Worm (Caenorhabditis elegans): ENCODE measurements around the gene hrpk-2.

DNA sequence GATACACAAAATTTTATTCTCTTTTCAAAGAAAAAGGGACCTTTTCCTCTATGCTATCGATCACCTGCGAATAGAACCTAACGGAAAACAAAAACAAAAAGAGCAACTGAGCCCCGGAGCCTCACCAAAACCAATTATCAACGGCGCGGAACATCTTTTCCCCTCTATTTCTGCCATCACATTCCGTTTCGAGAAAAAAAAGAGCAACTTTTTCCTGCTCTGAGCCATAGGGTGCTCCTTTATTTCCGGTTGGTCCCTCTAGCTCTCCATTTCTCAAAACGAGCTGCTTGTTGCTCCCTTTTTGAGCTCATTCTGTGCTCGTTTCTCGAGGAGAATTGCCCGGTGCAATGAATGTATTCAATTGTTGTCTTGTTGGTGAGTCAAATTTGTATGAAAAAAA, 7.3 kb upstream of the hrpk-2 start, which contains the start of gene clp-1:
- TF ChIP-seq ceh-44 (GFP tag; IDR thresholded peaks at IDR 0.05) (no peak), lsy-2 (tag; optimal IDR thresholded peaks at IDR 0.05) (no peak), nhr-76 (tag; optimal IDR thresholded peaks at IDR 0.05) (no peak), snpc-4 (tag; optimal IDR thresholded peaks at IDR 0.05) (no peak), ceh-20 (GFP tag; IDR thresholded peaks at IDR 0.05) (no peak), unc-130 (GFP tag; optimal IDR thresholded peaks at IDR 0.05) (no peak), aly-2 (tag; optimal IDR thresholded peaks at IDR 0.05) (no peak), ama-1 (optimal IDR thresholded peaks at IDR 0.05) (no peak), lin-13 (GFP tag; optimal IDR thresholded peaks at IDR 0.05) (no peak), set-16 (GFP tag; IDR thresholded peaks at IDR 0.05) (no peak)
